Fruit fly (Drosophila melanogaster) whole organism, prepupa: ENCODE data around the gene prt.

Experiments used
- Blimp-1 ChIP-seq: fragments of 200-800 bp; sonication (Bioruptor generic); optimal IDR thresholded peaks from 3 replicates; lab custom pipeline; 2017; ENCODE audit warnings: missing biosample characterization, missing genetic modification characterization, mild to moderate bottlenecking, moderate library complexity, missing genetic modification reagents
- CG10631 ChIP-seq: fragments of 200-800 bp; sonication (Bioruptor generic); optimal IDR thresholded peaks from 2 replicates; lab custom pipeline; 2016; ENCODE audit warnings: missing biosample characterization, missing genetic modification characterization
- CG11294 ChIP-seq: fragments of 200-800 bp; sonication (Bioruptor generic); IDR thresholded peaks from 2 replicates; pipeline ENCODE4 v1.3.6; 2022; ENCODE audit warnings: missing biosample characterization, missing genetic modification characterization
- CG11902 ChIP-seq: fragments of 200-800 bp; sonication (Bioruptor generic); optimal IDR thresholded peaks from 3 replicates; lab custom pipeline; 2016; ENCODE audit warnings: missing biosample characterization, missing genetic modification characterization
- CG15336 ChIP-seq: fragments of 200-800 bp; sonication (Bioruptor generic); IDR thresholded peaks from 2 replicates; pipeline ENCODE4 v1.3.6; 2022; ENCODE audit warnings: missing biosample characterization, missing genetic modification characterization
- CG16779 ChIP-seq: fragments of 200-800 bp; sonication (Bioruptor generic); optimal IDR thresholded peaks from 3 replicates; lab custom pipeline; 2017; ENCODE audit warnings: missing biosample characterization, mild to moderate bottlenecking, missing genetic modification characterization
- CG3032 ChIP-seq: fragments of 200-800 bp; optimal IDR thresholded peaks from 2 replicates; lab custom pipeline; 2019; ENCODE audit warnings: missing biosample characterization, mild to moderate bottlenecking, missing genetic modification characterization, moderate library complexity
- CG31627 ChIP-seq: fragments of 200-800 bp; sonication (Bioruptor generic); optimal IDR thresholded peaks from 3 replicates; lab custom pipeline; 2016; ENCODE audit warnings: missing biosample characterization, missing genetic modification characterization
- CG34406 ChIP-seq: fragments of 200-800 bp; sonication (Bioruptor generic); optimal IDR thresholded peaks from 3 replicates; lab custom pipeline; 2016; ENCODE audit warnings: missing biosample characterization, missing genetic modification characterization
- CG4318 ChIP-seq: fragments of 200-800 bp; sonication (Bioruptor generic); optimal IDR thresholded peaks from 3 replicates; lab custom pipeline; 2017; ENCODE audit warnings: missing biosample characterization, mild to moderate bottlenecking, missing genetic modification characterization
- CG6163 ChIP-seq: fragments of 200-800 bp; sonication (Bioruptor generic); IDR thresholded peaks from 3 replicates; pipeline ENCODE4 v1.3.6; 2022; ENCODE audit warnings: missing biosample characterization, missing genetic modification characterization
- CG6792 ChIP-seq: fragments of 200-800 bp; sonication (Bioruptor generic); optimal IDR thresholded peaks from 3 replicates; lab custom pipeline; 2016; ENCODE audit warnings: missing biosample characterization, missing genetic modification characterization
- CG6808 ChIP-seq: fragments of 200-800 bp; sonication (Bioruptor generic); optimal IDR thresholded peaks from 3 replicates; lab custom pipeline; 2017; ENCODE audit warnings: missing biosample characterization, missing genetic modification characterization, mild to moderate bottlenecking, moderate library complexity, missing genetic modification reagents
- CG6854 ChIP-seq: fragments of 200-800 bp; sonication (Bioruptor generic); optimal IDR thresholded peaks from 2 replicates; lab custom pipeline; 2017; ENCODE audit warnings: missing biosample characterization, mild to moderate bottlenecking, missing genetic modification characterization
- CG7368 ChIP-seq: fragments of 200-800 bp; sonication (Bioruptor generic); optimal IDR thresholded peaks from 3 replicates; lab custom pipeline; 2016; ENCODE audit warnings: missing biosample characterization, missing genetic modification characterization
- CG8632 ChIP-seq: fragments of 200-800 bp; sonication (Bioruptor generic); optimal IDR thresholded peaks from 3 replicates; lab custom pipeline; 2016; ENCODE audit warnings: missing biosample characterization, missing genetic modification characterization
- CG9139 ChIP-seq: fragments of 200-800 bp; sonication (Bioruptor generic); optimal IDR thresholded peaks from 3 replicates; lab custom pipeline; 2017; ENCODE audit warnings: missing biosample characterization, mild to moderate bottlenecking, missing genetic modification characterization
- Eip75B ChIP-seq: fragments of 200-800 bp; sonication (Bioruptor generic); optimal IDR thresholded peaks from 3 replicates; lab custom pipeline; 2016; ENCODE audit warnings: missing biosample characterization, missing genetic modification characterization
- Eip78C ChIP-seq: fragments of 200-800 bp; sonication (Bioruptor generic); peaks from one replicate; lab custom pipeline; 2016; ENCODE audit warnings: missing biosample characterization, missing genetic modification characterization
- Ets21C ChIP-seq: fragments of 200-800 bp; sonication (Bioruptor generic); optimal IDR thresholded peaks from 3 replicates; lab custom pipeline; 2016; ENCODE audit warnings: missing biosample characterization, missing genetic modification characterization
- Ets96B ChIP-seq: fragments of 200-800 bp; optimal IDR thresholded peaks from 2 replicates; lab custom pipeline; 2019; ENCODE audit warnings: missing biosample characterization, mild to moderate bottlenecking, missing genetic modification characterization, moderate library complexity
- Gug ChIP-seq: fragments of 200-800 bp; sonication (Bioruptor generic); IDR thresholded peaks from 2 replicates; pipeline ENCODE4 v1.3.6; 2022; ENCODE audit warnings: missing biosample characterization, missing genetic modification characterization
- Hr38 ChIP-seq: sonication (Bioruptor generic); optimal IDR thresholded peaks from 2 replicates; lab custom pipeline; 2016; ENCODE audit warnings: missing biosample characterization, missing genetic modification characterization
- Hr39 ChIP-seq: fragments of 200-800 bp; sonication (Bioruptor generic); optimal IDR thresholded peaks from 2 replicates; lab custom pipeline; 2016; ENCODE audit warnings: missing biosample characterization, missing genetic modification characterization
- Met ChIP-seq: fragments of 200-800 bp; sonication (Bioruptor generic); optimal IDR thresholded peaks from 3 replicates; lab custom pipeline; 2016; ENCODE audit warnings: missing biosample characterization, missing genetic modification characterization
- OdsH ChIP-seq: fragments of 200-800 bp; sonication (Bioruptor generic); optimal IDR thresholded peaks from 3 replicates; lab custom pipeline; 2016; ENCODE audit warnings: missing biosample characterization, missing genetic modification characterization
- Sox15 ChIP-seq: fragments of 200-800 bp; sonication (Bioruptor generic); optimal IDR thresholded peaks from 3 replicates; lab custom pipeline; 2016; ENCODE audit warnings: missing biosample characterization, missing genetic modification characterization
- achi ChIP-seq: fragments of 200-800 bp; sonication (Bioruptor generic); optimal IDR thresholded peaks from 3 replicates; lab custom pipeline; 2016; ENCODE audit warnings: missing biosample characterization, missing genetic modification characterization
- acj6 ChIP-seq: fragments of 200-800 bp; sonication (Bioruptor generic); optimal IDR thresholded peaks from 3 replicates; lab custom pipeline; 2016; ENCODE audit warnings: missing biosample characterization, missing genetic modification characterization
- dsx ChIP-seq: fragments of 200-800 bp; optimal IDR thresholded peaks from 3 replicates; lab custom pipeline; 2019; ENCODE audit warnings: missing biosample characterization, mild to moderate bottlenecking, missing genetic modification characterization, moderate library complexity; ENCODE audit not compliant: poor library complexity, severe bottlenecking
- eg ChIP-seq: fragments of 200-800 bp; sonication (Bioruptor generic); IDR thresholded peaks from 3 replicates; pipeline ENCODE4 v1.3.6; 2022; ENCODE audit warnings: missing biosample characterization, missing genetic modification characterization
- fd59A ChIP-seq: fragments of 200-800 bp; sonication (Bioruptor generic); optimal IDR thresholded peaks from 2 replicates; lab custom pipeline; 2017; ENCODE audit warnings: missing biosample characterization, mild to moderate bottlenecking, missing genetic modification characterization, missing genetic modification reagents
- fkh ChIP-seq: fragments of 200-800 bp; sonication (Bioruptor generic); optimal IDR thresholded peaks from 3 replicates; lab custom pipeline; 2017; ENCODE audit warnings: missing biosample characterization, mild to moderate bottlenecking, missing genetic modification characterization, moderate library complexity
- net ChIP-seq: fragments of 200-800 bp; sonication (Bioruptor generic); optimal IDR thresholded peaks from 3 replicates; lab custom pipeline; 2016; ENCODE audit warnings: missing biosample characterization, missing genetic modification characterization
- pdm3 ChIP-seq: fragments of 200-800 bp; sonication (Bioruptor generic); optimal IDR thresholded peaks from 3 replicates; lab custom pipeline; 2016; ENCODE audit warnings: missing biosample characterization, missing genetic modification characterization
- ss ChIP-seq, 2 experiments: fragments of 200-800 bp; sonication (Bioruptor generic); optimal IDR thresholded peaks; 2 replicates in 1 of 2; 3 replicates in 1 of 2; lab custom pipeline; 2017 to 2018; ENCODE audit warnings: mild to moderate bottlenecking in 2 of 2, missing biosample characterization in 2 of 2, missing genetic modification characterization in 2 of 2, moderate library complexity in 1 of 2
- svp ChIP-seq: fragments of 200-800 bp; sonication (Bioruptor generic); peaks from one replicate; lab custom pipeline; 2016; ENCODE audit warnings: missing biosample characterization, missing genetic modification characterization
- topi ChIP-seq: fragments of 200-800 bp; sonication (Bioruptor generic); optimal IDR thresholded peaks from 3 replicates; lab custom pipeline; 2016; ENCODE audit warnings: missing biosample characterization, missing genetic modification characterization

The prt gene

dm6 chr3R:23713901-23714300, 15.1 kb upstream of the prt start (continued):
- TF ChIP-seq CG34406 (GFP tag; lab: Kevin White, UChicago) (peak; percentile 82), Sox15 (GFP tag; lab: Kevin White, UChicago) (peak; percentile 63), CG6808 (peak; percentile 64), CG3032 (peak; percentile 29), Hr39 (GFP tag; lab: Kevin White, UChicago) (peak; percentile 91), pdm3 (GFP tag; lab: Kevin White, UChicago) (peak; percentile 79), CG6854 (GFP tag; lab: Kevin White, UChicago) (peak; percentile 38), topi (GFP tag; lab: Kevin White, UChicago) (peak; percentile 88), Eip78C (GFP tag; lab: Kevin White, UChicago) (no peak), Eip75B (GFP tag; lab: Kevin White, UChicago) (peak; percentile 85), ss (GFP tag; optimal IDR thresholded peaks at IDR 0.05; lab: Kevin White, UChicago) (peak in 1 of 2 experiments; percentile 75), CG8632 (GFP tag; lab: Kevin White, UChicago) (peak; percentile 77), net (GFP tag; lab: Kevin White, UChicago) (peak; percentile 67), acj6 (peak; percentile 85), CG7368 (GFP tag; lab: Kevin White, UChicago) (peak; percentile 56), CG11902 (peak; percentile 67), CG10631 (GFP tag; lab: Kevin White, UChicago) (peak; percentile 84), CG31627 (peak; percentile 90), CG11294 (no peak), Met (GFP tag; lab: Kevin White, UChicago) (peak; percentile 90), Hr38 (GFP tag; lab: Kevin White, UChicago) (no peak), CG9139 (GFP tag; lab: Kevin White, UChicago) (peak; percentile 52), CG15336 (GFP tag; lab: Robert Waterston, UW) (peak; percentile 61), OdsH (GFP tag; lab: Kevin White, UChicago) (peak; percentile 77), dsx (GFP tag; lab: Kevin White, UChicago) (peak; percentile 41), CG6792 (GFP tag; lab: Kevin White, UChicago) (peak; percentile 85), Blimp-1 (GFP tag; lab: Kevin White, UChicago) (peak; percentile 11), Ets96B (tag; lab: Kevin White, UChicago) (peak; percentile 51), Gug (GFP tag; lab: Robert Waterston, UW) (peak; percentile 56), achi (GFP tag; lab: Kevin White, UChicago) (peak; percentile 79), fkh (GFP tag; lab: Kevin White, UChicago) (no peak), Ets21C (GFP tag; lab: Kevin White, UChicago) (peak; percentile 85), eg (GFP tag; lab: Robert Waterston, UW) (peak; percentile 56)

- TF ChIP-seq svp (GFP tag; lab: Kevin White, UChicago) (peak; percentile 41), Eip78C (GFP tag; lab: Kevin White, UChicago) (no peak)
Observed at dm6 chr3R:23711195-23711594, 12.4 kb upstream of the prt start, which contains the start of gene CG10300. CG10300 (plus strand) TSS chr3R:23711527.

- TF ChIP-seq CG9139 (GFP tag; lab: Kevin White, UChicago) (no peak), CG11902 (no peak), CG34406 (GFP tag; lab: Kevin White, UChicago) (no peak), CG4318 (GFP tag; lab: Kevin White, UChicago) (no peak), CG16779 (tag; lab: Kevin White, UChicago) (no peak), CG15336 (GFP tag; lab: Robert Waterston, UW) (no peak), CG6792 (GFP tag; lab: Kevin White, UChicago) (no peak), Hr38 (GFP tag; lab: Kevin White, UChicago) (no peak), fd59A (GFP tag; lab: Kevin White, UChicago) (no peak), CG6163 (GFP tag; lab: Robert Waterston, UW) (0 out of 3 replicates have a peak, but pooled peaks have one; percentile 16), svp (GFP tag; lab: Kevin White, UChicago) (peak; percentile 54), CG6854 (GFP tag; lab: Kevin White, UChicago) (no peak)
Observed at dm6 chr3R:23709508-23710208, 10.8 kb upstream of the prt start, which contains the start of gene CG10301. CG10301 (plus strand) TSS chr3R:23710158.
